Fruit fly (Drosophila melanogaster) whole organism, embryonic: ENCODE results near the gene CG31793.

Experiments
- Atf6 ChIP-seq: fragments of 200-800 bp; sonication (Bioruptor generic); IDR thresholded peaks from 2 replicates; pipeline ENCODE4 v1.3.6; 2022; ENCODE audit warnings: missing biosample characterization, missing genetic modification characterization
- CG10321 ChIP-seq: fragments of 200-800 bp; sonication (Bioruptor generic); IDR thresholded peaks from 2 replicates; pipeline ENCODE4 v1.3.6; 2022; ENCODE audit warnings: missing biosample characterization, missing genetic modification characterization
- CG10462 ChIP-seq: fragments of 200-800 bp; sonication (Bioruptor generic); optimal IDR thresholded peaks from 2 replicates; lab custom pipeline; 2016; ENCODE audit warnings: missing biosample characterization, missing genetic modification characterization
- CG11504 ChIP-seq: fragments of 200-800 bp; sonication (Bioruptor generic); optimal IDR thresholded peaks from 3 replicates; lab custom pipeline; 2019; ENCODE audit warnings: missing biosample characterization, mild to moderate bottlenecking, missing genetic modification characterization, moderate library complexity
- CG11723 ChIP-seq: fragments of 200-800 bp; sonication (Bioruptor generic); optimal IDR thresholded peaks from 2 replicates; lab custom pipeline; 2017; ENCODE audit warnings: missing biosample characterization, mild to moderate bottlenecking, missing genetic modification characterization
- CG12659 ChIP-seq: fragments of 200-800 bp; sonication (Bioruptor generic); optimal IDR thresholded peaks from 3 replicates; lab custom pipeline; 2017; ENCODE audit warnings: mild to moderate bottlenecking, missing biosample characterization, missing genetic modification reagents, missing genetic modification characterization
- CG12744 ChIP-seq: fragments of 200-800 bp; sonication (Bioruptor generic); optimal IDR thresholded peaks from 2 replicates; lab custom pipeline; 2016; ENCODE audit warnings: missing biosample characterization, missing genetic modification characterization
- CG12769 ChIP-seq: fragments of 200-800 bp; sonication (Bioruptor generic); optimal IDR thresholded peaks from 2 replicates; lab custom pipeline; 2019; ENCODE audit warnings: missing biosample characterization, mild to moderate bottlenecking, missing genetic modification characterization, moderate library complexity
- CG13424 ChIP-seq: fragments of 200-800 bp; sonication (Bioruptor generic); optimal IDR thresholded peaks from 2 replicates; lab custom pipeline; 2019; ENCODE audit warnings: missing biosample characterization, mild to moderate bottlenecking, missing genetic modification characterization, moderate library complexity
- CG14014 ChIP-seq: fragments of 200-800 bp; sonication (Bioruptor generic); IDR thresholded peaks from 2 replicates; pipeline ENCODE4 v1.3.6; 2022; ENCODE audit warnings: missing biosample characterization, missing genetic modification characterization
- CG15011 ChIP-seq: fragments of 200-800 bp; sonication (Bioruptor generic); optimal IDR thresholded peaks from 3 replicates; lab custom pipeline; 2018; ENCODE audit warnings: missing biosample characterization, mild to moderate bottlenecking, missing genetic modification characterization
- CG16863 ChIP-seq: fragments of 200-800 bp; sonication (Bioruptor generic); optimal IDR thresholded peaks from 3 replicates; lab custom pipeline; 2016; ENCODE audit warnings: missing biosample characterization, missing genetic modification characterization
- CG18599 ChIP-seq: fragments of 200-800 bp; sonication (Bioruptor generic); optimal IDR thresholded peaks from 3 replicates; lab custom pipeline; 2017; ENCODE audit warnings: missing biosample characterization, missing genetic modification characterization, mild to moderate bottlenecking, moderate library complexity, missing genetic modification reagents
- CG18619 ChIP-seq: fragments of 200-800 bp; sonication (Bioruptor generic); optimal IDR thresholded peaks from 3 replicates; lab custom pipeline; 2017; ENCODE audit warnings: missing biosample characterization, mild to moderate bottlenecking, missing genetic modification characterization
- CG2120 ChIP-seq: fragments of 200-800 bp; sonication (Bioruptor generic); optimal IDR thresholded peaks from 3 replicates; lab custom pipeline; 2016; ENCODE audit warnings: missing biosample characterization, missing genetic modification characterization
- CG42726 ChIP-seq: fragments of 200-800 bp; sonication (Bioruptor generic); IDR thresholded peaks from 2 replicates; pipeline ENCODE4 v1.3.6; 2022; ENCODE audit warnings: missing biosample characterization, missing genetic modification characterization; ENCODE audit not compliant: partially characterized antibody
- CG4282 ChIP-seq: fragments of 200-800 bp; sonication (Bioruptor generic); optimal IDR thresholded peaks from 2 replicates; lab custom pipeline; 2016; ENCODE audit warnings: missing biosample characterization, missing genetic modification characterization
- CG4328 ChIP-seq: fragments of 200-800 bp; sonication (Bioruptor generic); optimal IDR thresholded peaks from 3 replicates; lab custom pipeline; 2017; ENCODE audit warnings: missing biosample characterization, missing genetic modification reagents, missing genetic modification characterization
- CG6175 ChIP-seq: fragments of 200-800 bp; sonication (Bioruptor generic); IDR thresholded peaks from 3 replicates; pipeline ENCODE4 v1.3.6; 2022; ENCODE audit warnings: missing biosample characterization, missing genetic modification characterization
- CG8089 ChIP-seq: fragments of 200-800 bp; sonication (Bioruptor generic); optimal IDR thresholded peaks from 3 replicates; lab custom pipeline; 2016; ENCODE audit warnings: missing biosample characterization, missing genetic modification characterization
- CG8359 ChIP-seq: fragments of 200-800 bp; sonication (Bioruptor generic); optimal IDR thresholded peaks from 2 replicates; lab custom pipeline; 2017; ENCODE audit warnings: missing biosample characterization, mild to moderate bottlenecking, missing genetic modification characterization, borderline replicate concordance
- CG8478 ChIP-seq: fragments of >200 bp; optimal IDR thresholded peaks from 2 replicates; lab custom pipeline; 2018
- CHES-1-like ChIP-seq: fragments of 200-800 bp; sonication (Bioruptor generic); optimal IDR thresholded peaks from 2 replicates; lab custom pipeline; 2016; ENCODE audit warnings: missing biosample characterization, missing genetic modification characterization
- CTCF ChIP-seq: fragments of 200-800 bp; sonication (Bioruptor generic); optimal IDR thresholded peaks from 2 replicates; lab custom pipeline; 2017; ENCODE audit warnings: missing biosample characterization, mild to moderate bottlenecking, missing genetic modification characterization, moderate library complexity
- Fer3 ChIP-seq: fragments of 200-800 bp; sonication (Bioruptor generic); optimal IDR thresholded peaks from 2 replicates; lab custom pipeline; 2018; ENCODE audit warnings: missing biosample characterization, mild to moderate bottlenecking, missing genetic modification characterization, moderate library complexity
- Hand ChIP-seq: fragments of 200-800 bp; sonication (Bioruptor generic); optimal IDR thresholded peaks from 2 replicates; lab custom pipeline; 2017; ENCODE audit warnings: mild to moderate bottlenecking, missing biosample characterization, missing genetic modification reagents, missing genetic modification characterization
- MESR4 ChIP-seq: fragments of 200-800 bp; sonication (Bioruptor generic); optimal IDR thresholded peaks from 2 replicates; lab custom pipeline; 2018; ENCODE audit warnings: missing biosample characterization, mild to moderate bottlenecking, missing genetic modification characterization, moderate library complexity
- Med ChIP-seq: fragments of 200-800 bp; sonication (Bioruptor generic); peaks from one replicate; lab custom pipeline; 2016; ENCODE audit warnings: missing biosample characterization, missing genetic modification characterization, mild to moderate bottlenecking, inconsistent platforms, moderate library complexity
- NFAT ChIP-seq: fragments of 200-800 bp; sonication (Bioruptor generic); IDR thresholded peaks from 2 replicates; pipeline ENCODE4 v1.3.6; 2022; ENCODE audit warnings: missing biosample characterization, missing genetic modification characterization
- Nf-YA ChIP-seq: fragments of 200-800 bp; sonication (Bioruptor generic); IDR thresholded peaks from 2 replicates; pipeline ENCODE4 v1.3.6; 2022; ENCODE audit warnings: missing biosample characterization, missing genetic modification characterization
- PHDP ChIP-seq: fragments of 200-800 bp; sonication (Bioruptor generic); optimal IDR thresholded peaks from 3 replicates; lab custom pipeline; 2018; ENCODE audit warnings: missing biosample characterization, mild to moderate bottlenecking, missing genetic modification characterization, moderate library complexity
- Side ChIP-seq: fragments of 200-800 bp; sonication (Bioruptor generic); optimal IDR thresholded peaks from 2 replicates; lab custom pipeline; 2016; ENCODE audit warnings: missing biosample characterization, missing genetic modification characterization
- bowl ChIP-seq: fragments of 200-800 bp; sonication (Bioruptor generic); IDR thresholded peaks from 2 replicates; pipeline ENCODE4 v1.3.6; 2022; ENCODE audit warnings: missing biosample characterization, missing genetic modification characterization
- cad ChIP-seq: fragments of >200 bp; optimal IDR thresholded peaks from 2 replicates; lab custom pipeline; 2017; ENCODE audit warnings: missing biosample characterization, missing genetic modification characterization
- cas ChIP-seq: fragments of 200-800 bp; sonication (Bioruptor generic); IDR thresholded peaks from 2 replicates; pipeline ENCODE4 v1.3.6; 2022; ENCODE audit warnings: missing biosample characterization, missing genetic modification characterization
- dati ChIP-seq: fragments of 200-800 bp; sonication (Bioruptor generic); IDR thresholded peaks from 2 replicates; pipeline ENCODE4 v1.3.6; 2022; ENCODE audit warnings: missing biosample characterization, missing genetic modification characterization
- disco-r ChIP-seq: fragments of 200-800 bp; sonication (Bioruptor generic); optimal IDR thresholded peaks from 2 replicates; lab custom pipeline; 2016; ENCODE audit warnings: missing biosample characterization, missing genetic modification characterization
- dmrt11E ChIP-seq: fragments of 200-800 bp; sonication (Bioruptor generic); optimal IDR thresholded peaks from 3 replicates; lab custom pipeline; 2018; ENCODE audit warnings: missing biosample characterization, mild to moderate bottlenecking, missing genetic modification characterization, moderate library complexity
- en ChIP-seq: fragments of 200-800 bp; sonication (Bioruptor generic); optimal IDR thresholded peaks from 2 replicates; lab custom pipeline; 2016; ENCODE audit warnings: missing biosample characterization, missing genetic modification characterization
- esg ChIP-seq: fragments of 200-800 bp; sonication (Bioruptor generic); conservative IDR thresholded peaks from 2 replicates; pipeline ENCODE4 v1.3.6; 2022; ENCODE audit warnings: missing biosample characterization, missing genetic modification characterization
- insv ChIP-seq, 2 experiments: fragments of 200-800 bp; sonication (Bioruptor generic); optimal IDR thresholded peaks; 3 replicates each; lab custom pipeline; 2016 to 2018; ENCODE audit warnings: missing biosample characterization in 2 of 2, missing genetic modification characterization in 2 of 2
- inv ChIP-seq: fragments of 200-800 bp; sonication (Bioruptor generic); IDR thresholded peaks from 2 replicates; pipeline ENCODE4 v1.3.6; 2022; ENCODE audit warnings: missing biosample characterization, missing genetic modification characterization; ENCODE audit not compliant: partially characterized antibody
- jigr1 ChIP-seq: fragments of 200-800 bp; sonication (Bioruptor generic); IDR thresholded peaks from 3 replicates; pipeline ENCODE4 v1.3.6; 2022; ENCODE audit warnings: missing biosample characterization, missing genetic modification characterization
- p53 ChIP-seq: fragments of 200-800 bp; sonication (Bioruptor generic); optimal IDR thresholded peaks from 2 replicates; lab custom pipeline; 2016; ENCODE audit warnings: missing biosample characterization, missing genetic modification characterization
- peb ChIP-seq: fragments of 200-800 bp; sonication (Bioruptor generic); IDR thresholded peaks from 2 replicates; pipeline ENCODE4 v1.3.6; 2022; ENCODE audit warnings: missing biosample characterization, missing genetic modification characterization
- pnt ChIP-seq: fragments of 200-800 bp; sonication (Bioruptor generic); optimal IDR thresholded peaks from 3 replicates; lab custom pipeline; 2016; ENCODE audit warnings: missing biosample characterization, missing genetic modification characterization
- row ChIP-seq: fragments of 200-800 bp; sonication (Bioruptor generic); IDR thresholded peaks from 3 replicates; pipeline ENCODE4 v1.3.6; 2022; ENCODE audit warnings: missing biosample characterization, missing genetic modification characterization
- slbo ChIP-seq: fragments of 200-800 bp; sonication (Bioruptor generic); IDR thresholded peaks from 2 replicates; pipeline ENCODE4 v1.3.6; 2022; ENCODE audit warnings: missing biosample characterization, missing genetic modification characterization
- tin ChIP-seq: fragments of 200-800 bp; sonication (Bioruptor generic); optimal IDR thresholded peaks from 3 replicates; lab custom pipeline; 2016; ENCODE audit warnings: missing biosample characterization, missing genetic modification characterization
- tio ChIP-seq: fragments of 200-800 bp; sonication (Bioruptor generic); optimal IDR thresholded peaks from 2 replicates; lab custom pipeline; 2017; ENCODE audit warnings: missing biosample characterization, missing genetic modification characterization, inconsistent platforms
- yki ChIP-seq: fragments of >200 bp; optimal IDR thresholded peaks from 3 replicates; lab custom pipeline; 2018

Gene CG31793

DNA sequence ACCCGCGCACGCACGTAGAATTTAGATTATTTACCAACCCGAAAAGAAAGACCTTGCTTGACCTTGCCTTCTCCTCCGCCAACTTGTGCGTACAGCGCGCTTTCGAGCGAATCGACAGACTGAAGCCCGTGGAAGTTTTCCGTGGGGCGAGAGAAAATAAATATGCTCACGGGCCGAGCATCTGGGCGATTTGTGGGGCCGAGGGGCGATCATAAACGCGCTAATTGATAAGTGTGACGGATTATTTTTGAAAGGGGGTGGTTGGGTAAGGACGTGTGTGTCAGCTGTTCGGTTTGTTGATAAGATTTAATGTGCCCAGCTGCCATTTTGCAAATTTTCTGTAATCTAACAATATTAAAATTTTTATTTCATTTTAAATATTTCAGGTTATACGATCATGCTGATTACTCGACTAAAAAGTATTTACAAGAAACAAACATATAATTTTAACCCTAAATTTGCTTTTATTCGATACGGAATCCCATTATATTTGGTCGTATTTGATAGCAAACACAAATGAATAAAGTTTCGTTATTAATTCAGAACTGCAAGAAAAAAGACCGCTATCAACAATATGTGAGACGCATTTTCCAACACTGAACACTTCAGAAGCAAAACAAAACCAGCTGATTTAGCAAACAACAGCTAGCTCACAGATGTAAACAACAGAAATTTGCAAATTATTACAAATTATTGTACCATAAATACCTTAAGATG, 28.9 kb upstream of the CG31793 start, which contains the start of the genes L2HGDH and CG10431 (continued):
- no peak for TF ChIP-seq jigr1 (GFP tag; lab: Robert Waterston, UW)
- TF ChIP-seq CG8478 (lab: Kevin White, UChicago) = no peak
- TF ChIP-seq dmrt11E (tag; lab: Kevin White, UChicago) = peak; percentile 47
- TF ChIP-seq CG11504 = no peak
- TF ChIP-seq peb = no peak
- TF ChIP-seq CG8089 = no peak
- TF ChIP-seq Med (GFP tag; lab: Kevin White, UChicago) = peak; percentile 91
- TF ChIP-seq CG4282 = no peak
- TF ChIP-seq CG2120 (GFP tag; lab: Kevin White, UChicago) = peak; percentile 77
- peak; percentile 37 for TF ChIP-seq CG11723
- peak; percentile 54 for TF ChIP-seq MESR4 (GFP tag; lab: Kevin White, UChicago)
- no peak for TF ChIP-seq CG12744
- no peak for TF ChIP-seq CG16863 (GFP tag; lab: Kevin White, UChicago)
- TF ChIP-seq CG8359 = peak; percentile 20
- peak; percentile 56; the same call in 1 of the 2 replicates for TF ChIP-seq Atf6 (GFP tag; lab: Robert Waterston, UW)
- TF ChIP-seq Hand (GFP tag; lab: Kevin White, UChicago) = peak; percentile 48
- peak; percentile 7 for TF ChIP-seq Side (GFP tag; lab: Kevin White, UChicago)
- peak; percentile 56 for TF ChIP-seq CG4328 (GFP tag; lab: Kevin White, UChicago)
- peak in 1 of 2 experiments; percentile 63 for TF ChIP-seq insv (GFP tag; optimal IDR thresholded peaks at IDR 0.05; lab: Kevin White, UChicago)
- TF ChIP-seq CG10321 (GFP tag; lab: Robert Waterston, UW) = no peak
- peak; percentile 94 for TF ChIP-seq NFAT (GFP tag; lab: Robert Waterston, UW)
- TF ChIP-seq CG14014 (GFP tag; lab: Robert Waterston, UW) = no peak; the same call in 1 of the 2 replicates
- peak; percentile 76 for TF ChIP-seq CG18599 (GFP tag; lab: Kevin White, UChicago)
- TF ChIP-seq cad (GFP tag; lab: Kevin White, UChicago) = no peak
- peak; percentile 10 for TF ChIP-seq CG18619
- no peak for TF ChIP-seq bowl
- peak; percentile 40 for TF ChIP-seq tio (GFP tag; lab: Kevin White, UChicago)
- TF ChIP-seq Nf-YA (GFP tag; lab: Robert Waterston, UW) = no peak
- TF ChIP-seq yki (lab: Kevin White, UChicago) = no peak
- no peak for TF ChIP-seq inv (GFP tag; lab: Robert Waterston, UW)
- TF ChIP-seq p53 (GFP tag; lab: Kevin White, UChicago) = no peak
- TF ChIP-seq CHES-1-like (GFP tag; lab: Kevin White, UChicago) = peak; percentile 12
- peak; percentile 54; the same call in 1 of the 2 replicates for TF ChIP-seq slbo (GFP tag; lab: Robert Waterston, UW)
- TF ChIP-seq PHDP (tag; lab: Kevin White, UChicago) = peak; percentile 62
- peak; percentile 72 for TF ChIP-seq CG12769
- no peak for TF ChIP-seq en (GFP tag; lab: Kevin White, UChicago)
- peak; percentile 34 for TF ChIP-seq disco-r (GFP tag; lab: Kevin White, UChicago)
- TF ChIP-seq dati = no peak
- TF ChIP-seq row (GFP tag; lab: Robert Waterston, UW) = peak; percentile 77
- peak; percentile 2 for TF ChIP-seq CG15011
- TF ChIP-seq tin (GFP tag; lab: Kevin White, UChicago) = peak; percentile 69
- no peak for TF ChIP-seq CG42726
- peak; percentile 31 for TF ChIP-seq CG10462 (GFP tag; lab: Kevin White, UChicago)
- no peak for TF ChIP-seq CG6175 (GFP tag; lab: Robert Waterston, UW)
- TF ChIP-seq esg (GFP tag; lab: Robert Waterston, UW) = 0 out of 2 replicates have a peak, but pooled peaks have one; percentile 30
- TF ChIP-seq CG13424 = peak; percentile 75
- 0 out of 2 replicates have a peak, but pooled peaks have one; percentile 29 for TF ChIP-seq cas
- peak; percentile 80 for TF ChIP-seq CG12659 (GFP tag; lab: Kevin White, UChicago)
- TF ChIP-seq Fer3 = peak; percentile 11
- TF ChIP-seq CTCF = no peak
- peak; percentile 8 for TF ChIP-seq pnt (GFP tag; lab: Kevin White, UChicago)
